Fruit fly (Drosophila melanogaster) whole organism, embryonic: ENCODE data around the gene Fur2.

Source experiments
- ATbp ChIP-seq: fragments of 200-800 bp; sonication (Bioruptor generic); optimal IDR thresholded peaks from 2 replicates; lab custom pipeline; 2017; ENCODE audit warnings: missing biosample characterization, mild to moderate bottlenecking, missing genetic modification characterization, missing genetic modification reagents
- Ada2b ChIP-seq: fragments of 200-800 bp; sonication (Bioruptor generic); IDR thresholded peaks from 2 replicates; pipeline ENCODE4 v1.3.6; 2022; ENCODE audit warnings: missing biosample characterization, missing genetic modification characterization
- B-H2 ChIP-seq: fragments of 200-800 bp; sonication (Bioruptor generic); optimal IDR thresholded peaks from 2 replicates; lab custom pipeline; 2018; ENCODE audit warnings: missing biosample characterization, mild to moderate bottlenecking, missing genetic modification characterization
- CG10147 ChIP-seq: fragments of 200-800 bp; sonication (Bioruptor generic); optimal IDR thresholded peaks from 2 replicates; lab custom pipeline; 2019; ENCODE audit warnings: missing biosample characterization, mild to moderate bottlenecking, missing genetic modification characterization, moderate library complexity
- CG11695 ChIP-seq: fragments of 200-800 bp; sonication (Bioruptor generic); IDR thresholded peaks from 3 replicates; pipeline ENCODE4 v1.3.6; 2022; ENCODE audit warnings: missing biosample characterization, missing genetic modification characterization
- CG12104 ChIP-seq: fragments of 200-800 bp; sonication (Bioruptor generic); optimal IDR thresholded peaks from 3 replicates; lab custom pipeline; 2016; ENCODE audit warnings: missing biosample characterization, missing genetic modification characterization
- CG15514 ChIP-seq: fragments of 200-800 bp; sonication (Bioruptor generic); optimal IDR thresholded peaks from 3 replicates; lab custom pipeline; 2017; ENCODE audit warnings: missing biosample characterization, missing genetic modification characterization, mild to moderate bottlenecking, moderate library complexity, missing genetic modification reagents
- CG16813 ChIP-seq: fragments of 200-800 bp; sonication (Bioruptor generic); IDR thresholded peaks from 3 replicates; pipeline ENCODE4 v1.3.6; 2022; ENCODE audit warnings: missing biosample characterization, missing genetic modification characterization; ENCODE audit not compliant: partially characterized antibody
- CG17568 ChIP-seq: fragments of 200-800 bp; sonication (Bioruptor generic); optimal IDR thresholded peaks from 2 replicates; lab custom pipeline; 2018; ENCODE audit warnings: missing biosample characterization, mild to moderate bottlenecking, missing genetic modification characterization, moderate library complexity
- CG17829 ChIP-seq: fragments of 200-800 bp; optimal IDR thresholded peaks from 2 replicates; lab custom pipeline; 2019; ENCODE audit warnings: missing biosample characterization, mild to moderate bottlenecking, missing genetic modification characterization, moderate library complexity
- CG17912 ChIP-seq: fragments of 200-800 bp; sonication (Bioruptor generic); optimal IDR thresholded peaks from 2 replicates; lab custom pipeline; 2018; ENCODE audit warnings: missing biosample characterization, mild to moderate bottlenecking, missing genetic modification characterization
- CG18619 ChIP-seq: fragments of 200-800 bp; sonication (Bioruptor generic); optimal IDR thresholded peaks from 3 replicates; lab custom pipeline; 2017; ENCODE audit warnings: missing biosample characterization, mild to moderate bottlenecking, missing genetic modification characterization
- CG2202 ChIP-seq: fragments of 200-800 bp; sonication (Bioruptor generic); optimal IDR thresholded peaks from 2 replicates; lab custom pipeline; 2018; ENCODE audit warnings: missing biosample characterization, mild to moderate bottlenecking, missing genetic modification characterization
- CG2678 ChIP-seq: fragments of 200-800 bp; sonication (Bioruptor generic); optimal IDR thresholded peaks from 3 replicates; lab custom pipeline; 2019; ENCODE audit warnings: missing biosample characterization, mild to moderate bottlenecking, missing genetic modification characterization, moderate library complexity
- CG2875 ChIP-seq: fragments of 200-800 bp; sonication (Bioruptor generic); optimal IDR thresholded peaks from 2 replicates; lab custom pipeline; 2017; ENCODE audit warnings: missing biosample characterization, mild to moderate bottlenecking, missing genetic modification characterization, missing genetic modification reagents
- CG3163 ChIP-seq: fragments of 200-800 bp; sonication (Bioruptor generic); optimal IDR thresholded peaks from 3 replicates; lab custom pipeline; 2016; ENCODE audit warnings: missing biosample characterization, missing genetic modification characterization
- CG32532 ChIP-seq: fragments of 200-800 bp; sonication (Bioruptor generic); IDR thresholded peaks from 2 replicates; pipeline ENCODE4 v1.3.6; 2022; ENCODE audit warnings: missing biosample characterization, missing genetic modification characterization
- CG33557 ChIP-seq: fragments of 200-800 bp; sonication (Bioruptor generic); optimal IDR thresholded peaks from 2 replicates; lab custom pipeline; 2019; ENCODE audit warnings: missing biosample characterization, mild to moderate bottlenecking, missing genetic modification characterization, moderate library complexity
- CG3726 ChIP-seq: fragments of 200-800 bp; sonication (Bioruptor generic); IDR thresholded peaks from 3 replicates; pipeline ENCODE4, ENCODE4 v1.3.6; 2022; ENCODE audit warnings: missing biosample characterization, missing genetic modification characterization
- CG42726 ChIP-seq: fragments of 200-800 bp; sonication (Bioruptor generic); IDR thresholded peaks from 2 replicates; pipeline ENCODE4 v1.3.6; 2022; ENCODE audit warnings: missing biosample characterization, missing genetic modification characterization; ENCODE audit not compliant: partially characterized antibody
- CG4617 ChIP-seq: fragments of 200-800 bp; sonication (Bioruptor generic); optimal IDR thresholded peaks from 3 replicates; lab custom pipeline; 2016; ENCODE audit warnings: missing biosample characterization, missing genetic modification characterization, borderline replicate concordance
- CG6272 ChIP-seq: fragments of 200-800 bp; sonication (Bioruptor generic); IDR thresholded peaks from 2 replicates; pipeline ENCODE4 v1.3.6; 2022; ENCODE audit warnings: missing biosample characterization, missing genetic modification characterization
- CG9932 ChIP-seq: fragments of 200-800 bp; sonication (Bioruptor generic); IDR thresholded peaks from 2 replicates; pipeline ENCODE4 v1.3.6; 2022; ENCODE audit warnings: missing biosample characterization, missing genetic modification characterization
- CHES-1-like ChIP-seq: fragments of 200-800 bp; sonication (Bioruptor generic); optimal IDR thresholded peaks from 2 replicates; lab custom pipeline; 2016; ENCODE audit warnings: missing biosample characterization, missing genetic modification characterization
- Dll ChIP-seq: fragments of 200-800 bp; sonication (Bioruptor generic); IDR thresholded peaks from 4 replicates; pipeline ENCODE4 v1.3.6; 2022; ENCODE audit warnings: missing biosample characterization, missing genetic modification characterization; ENCODE audit not compliant: partially characterized antibody
- Dp ChIP-seq: fragments of 200-800 bp; sonication (Bioruptor generic); optimal IDR thresholded peaks from 2 replicates; lab custom pipeline; 2018; ENCODE audit warnings: missing biosample characterization, mild to moderate bottlenecking, missing genetic modification characterization, moderate library complexity
- HLH54F ChIP-seq: fragments of 200-800 bp; sonication (Bioruptor generic); optimal IDR thresholded peaks from 3 replicates; lab custom pipeline; 2016; ENCODE audit warnings: missing biosample characterization, missing genetic modification characterization
- Hr3 ChIP-seq: fragments of 200-800 bp; sonication (Bioruptor generic); optimal IDR thresholded peaks from 3 replicates; lab custom pipeline; 2016; ENCODE audit warnings: missing biosample characterization, missing genetic modification characterization
- Kr ChIP-seq: fragments of 200-800 bp; sonication (Bioruptor generic); optimal IDR thresholded peaks from 2 replicates; lab custom pipeline; 2017; ENCODE audit warnings: missing biosample characterization, mild to moderate bottlenecking, missing genetic modification characterization
- Lpt ChIP-seq: fragments of >200 bp; optimal IDR thresholded peaks from 2 replicates; lab custom pipeline; 2018; ENCODE audit warnings: missing biosample characterization, missing genetic modification characterization
- Meics ChIP-seq: fragments of 200-800 bp; sonication (Bioruptor generic); optimal IDR thresholded peaks from 2 replicates; lab custom pipeline; 2017; ENCODE audit warnings: missing biosample characterization, mild to moderate bottlenecking, missing genetic modification characterization
- Myb ChIP-seq: fragments of 200-800 bp; sonication (Bioruptor generic); optimal IDR thresholded peaks from 2 replicates; lab custom pipeline; 2016; ENCODE audit warnings: missing biosample characterization, missing genetic modification characterization
- Sin3A ChIP-seq: fragments of >200 bp; optimal IDR thresholded peaks from 2 replicates; lab custom pipeline; 2018
- Tbp ChIP-seq: fragments of >200 bp; optimal IDR thresholded peaks from 2 replicates; lab custom pipeline; 2018; ENCODE audit warnings: missing biosample characterization, missing genetic modification characterization
- Vsx1 ChIP-seq: fragments of 200-800 bp; sonication (Bioruptor generic); optimal IDR thresholded peaks from 2 replicates; lab custom pipeline; 2017; ENCODE audit warnings: missing biosample characterization, mild to moderate bottlenecking, missing genetic modification characterization, missing genetic modification reagents
- amos ChIP-seq: fragments of 200-800 bp; sonication (Bioruptor generic); IDR thresholded peaks from 2 replicates; pipeline ENCODE4 v1.3.6; 2022; ENCODE audit warnings: missing biosample characterization, missing genetic modification characterization; ENCODE audit not compliant: partially characterized antibody
- ara ChIP-seq: fragments of 200-800 bp; sonication (Bioruptor generic); IDR thresholded peaks from 2 replicates; pipeline ENCODE4 v1.3.6; 2022; ENCODE audit warnings: missing biosample characterization, missing genetic modification characterization
- ash1 ChIP-seq: fragments of 200-800 bp; sonication (Bioruptor generic); optimal IDR thresholded peaks from 2 replicates; lab custom pipeline; 2018; ENCODE audit warnings: missing biosample characterization, mild to moderate bottlenecking, missing genetic modification characterization
- bbx ChIP-seq: fragments of 200-800 bp; sonication (Bioruptor generic); IDR thresholded peaks from 2 replicates; pipeline ENCODE4 v1.3.6; 2022; ENCODE audit warnings: missing biosample characterization, missing genetic modification characterization; ENCODE audit not compliant: partially characterized antibody
- crc ChIP-seq: fragments of 200-800 bp; sonication (Bioruptor generic); optimal IDR thresholded peaks from 2 replicates; lab custom pipeline; 2016; ENCODE audit warnings: missing biosample characterization, missing genetic modification characterization
- croc ChIP-seq: fragments of 200-800 bp; sonication (Bioruptor generic); conservative IDR thresholded peaks from 3 replicates; pipeline ENCODE4 v1.3.6; 2022; ENCODE audit warnings: missing biosample characterization, missing genetic modification characterization
- eve ChIP-seq, 2 experiments: fragments of >200 bp; optimal IDR thresholded peaks; 2 replicates each; lab custom pipeline; 2017; ENCODE audit warnings: missing biosample characterization in 2 of 2, missing genetic modification characterization in 2 of 2
- fd102C ChIP-seq: fragments of 200-800 bp; sonication (Bioruptor generic); optimal IDR thresholded peaks from 2 replicates; lab custom pipeline; 2018; ENCODE audit warnings: missing biosample characterization, mild to moderate bottlenecking, missing genetic modification characterization, moderate library complexity
- grn ChIP-seq: fragments of 200-800 bp; sonication (Bioruptor generic); optimal IDR thresholded peaks from 3 replicates; lab custom pipeline; 2017; ENCODE audit warnings: missing biosample characterization, missing genetic modification characterization
- gsb ChIP-seq: fragments of 200-800 bp; sonication (Bioruptor generic); IDR thresholded peaks from 2 replicates; pipeline ENCODE4 v1.3.6; 2022; ENCODE audit warnings: missing biosample characterization, missing genetic modification characterization
- p53 ChIP-seq: fragments of 200-800 bp; sonication (Bioruptor generic); optimal IDR thresholded peaks from 2 replicates; lab custom pipeline; 2016; ENCODE audit warnings: missing biosample characterization, missing genetic modification characterization
- tgo ChIP-seq: fragments of 200-800 bp; sonication (Bioruptor generic); IDR thresholded peaks from 3 replicates; pipeline ENCODE4 v1.3.6; 2022; ENCODE audit warnings: missing biosample characterization, missing genetic modification characterization
- trem ChIP-seq: fragments of 200-800 bp; optimal IDR thresholded peaks from 3 replicates; lab custom pipeline; 2019; ENCODE audit warnings: missing biosample characterization, mild to moderate bottlenecking, missing genetic modification characterization, moderate library complexity
- twi ChIP-seq: fragments of 200-800 bp; optimal IDR thresholded peaks from 2 replicates; lab custom pipeline; 2019; ENCODE audit warnings: missing biosample characterization, mild to moderate bottlenecking, missing genetic modification characterization, moderate library complexity
- tx ChIP-seq: fragments of 200-800 bp; sonication (Bioruptor generic); optimal IDR thresholded peaks from 2 replicates; lab custom pipeline; 2016; ENCODE audit warnings: missing biosample characterization, missing genetic modification characterization
- yki ChIP-seq: fragments of >200 bp; optimal IDR thresholded peaks from 3 replicates; lab custom pipeline; 2018

Fur2 gene

DNA sequence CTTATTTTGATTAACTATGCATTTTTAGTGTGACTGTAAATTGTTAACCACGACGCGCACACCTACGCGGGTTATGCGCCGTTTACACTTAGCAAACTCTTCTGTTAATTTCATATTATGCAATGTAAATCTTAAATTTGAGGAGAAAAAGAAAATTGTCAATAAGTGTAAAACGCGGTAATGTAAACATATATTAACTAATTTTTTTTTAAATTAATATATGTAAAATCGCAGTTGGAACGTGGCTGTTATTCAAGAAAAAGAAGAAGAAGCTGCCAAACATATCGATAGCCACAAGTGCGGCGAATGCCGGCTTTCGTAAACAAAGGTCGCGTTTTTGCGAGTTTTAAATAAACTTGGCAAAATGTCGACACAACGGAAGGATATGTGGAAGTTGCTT lies 18.5 kb downstream of the Fur2 start, which contains the start of the genes TH1 and mei-41 (continued):
- TF ChIP-seq crc (GFP tag; lab: Kevin White, UChicago) (no peak), grn (GFP tag; lab: Kevin White, UChicago) (no peak), CG17568 (GFP tag; lab: Kevin White, UChicago) (no peak), CG2202 (tag; lab: Kevin White, UChicago) (peak; percentile 51), Sin3A (peak; percentile 64), Kr (no peak), tx (GFP tag; lab: Kevin White, UChicago) (peak; percentile 21), CG42726 (GFP tag; lab: Robert Waterston, UW) (no peak), Lpt (GFP tag; lab: Kevin White, UChicago) (no peak), CG3726 (GFP tag; lab: Robert Waterston, UW) (peak; percentile 92; the same call in 1 of the 3 replicates), CG33557 (GFP tag; lab: Kevin White, UChicago) (peak; percentile 80), CG15514 (GFP tag; lab: Kevin White, UChicago) (no peak), CHES-1-like (GFP tag; lab: Kevin White, UChicago) (peak; percentile 31), CG17912 (peak; percentile 38), CG4617 (GFP tag; lab: Kevin White, UChicago) (peak; percentile 63), CG10147 (GFP tag; lab: Kevin White, UChicago) (no peak), twi (tag; lab: Kevin White, UChicago) (peak; percentile 87), CG32532 (GFP tag; lab: Robert Waterston, UW) (peak; percentile 96), fd102C (no peak), CG9932 (GFP tag; lab: Robert Waterston, UW) (peak; percentile 94), croc (peak; percentile 96), CG6272 (GFP tag; lab: Robert Waterston, UW) (peak; percentile 95), trem (tag; lab: Kevin White, UChicago) (peak; percentile 86), gsb (GFP tag; lab: Robert Waterston, UW) (peak; percentile 86), Myb (GFP tag; lab: Kevin White, UChicago) (peak; percentile 12), ATbp (peak; percentile 72), tgo (GFP tag; lab: Robert Waterston, UW) (peak; percentile 95), Dll (GFP tag; lab: Robert Waterston, UW) (peak; percentile 58; the same call in 3 of the 4 replicates), ara (peak; percentile 93), ash1 (GFP tag; lab: Kevin White, UChicago) (no peak), Ada2b (GFP tag; lab: Robert Waterston, UW) (peak; percentile 93), CG3163 (GFP tag; lab: Kevin White, UChicago) (no peak), CG12104 (peak; percentile 81), CG16813 (GFP tag; lab: Robert Waterston, UW) (peak; percentile 37; the same call in 2 of the 3 replicates), Meics (GFP tag; lab: Kevin White, UChicago) (peak; percentile 86), CG2678 (tag; lab: Kevin White, UChicago) (no peak), CG11695 (peak; percentile 92), eve (GFP tag; optimal IDR thresholded peaks at IDR 0.05; lab: Kevin White, UChicago) (no peak), B-H2 (GFP tag; lab: Kevin White, UChicago) (no peak), CG18619 (GFP tag; lab: Kevin White, UChicago) (peak; percentile 83), bbx (GFP tag; lab: Robert Waterston, UW) (0 out of 2 replicates have a peak, but pooled peaks have one; percentile 12), Vsx1 (GFP tag; lab: Kevin White, UChicago) (no peak), HLH54F (GFP tag; lab: Kevin White, UChicago) (peak; percentile 66), Tbp (GFP tag; lab: Kevin White, UChicago) (no peak), p53 (no peak), CG2875 (GFP tag; lab: Kevin White, UChicago) (peak; percentile 56), amos (GFP tag; lab: Robert Waterston, UW) (peak; percentile 42), CG17829 (tag; lab: Kevin White, UChicago) (peak; percentile 92), Hr3 (GFP tag; lab: Kevin White, UChicago) (peak; percentile 88), Dp (GFP tag; lab: Kevin White, UChicago) (peak; percentile 52), yki (lab: Kevin White, UChicago) (no peak)
